Fruit fly (Drosophila melanogaster): ENCODE data around the gene Cpr100A.

Cpr100A gene

DNA sequence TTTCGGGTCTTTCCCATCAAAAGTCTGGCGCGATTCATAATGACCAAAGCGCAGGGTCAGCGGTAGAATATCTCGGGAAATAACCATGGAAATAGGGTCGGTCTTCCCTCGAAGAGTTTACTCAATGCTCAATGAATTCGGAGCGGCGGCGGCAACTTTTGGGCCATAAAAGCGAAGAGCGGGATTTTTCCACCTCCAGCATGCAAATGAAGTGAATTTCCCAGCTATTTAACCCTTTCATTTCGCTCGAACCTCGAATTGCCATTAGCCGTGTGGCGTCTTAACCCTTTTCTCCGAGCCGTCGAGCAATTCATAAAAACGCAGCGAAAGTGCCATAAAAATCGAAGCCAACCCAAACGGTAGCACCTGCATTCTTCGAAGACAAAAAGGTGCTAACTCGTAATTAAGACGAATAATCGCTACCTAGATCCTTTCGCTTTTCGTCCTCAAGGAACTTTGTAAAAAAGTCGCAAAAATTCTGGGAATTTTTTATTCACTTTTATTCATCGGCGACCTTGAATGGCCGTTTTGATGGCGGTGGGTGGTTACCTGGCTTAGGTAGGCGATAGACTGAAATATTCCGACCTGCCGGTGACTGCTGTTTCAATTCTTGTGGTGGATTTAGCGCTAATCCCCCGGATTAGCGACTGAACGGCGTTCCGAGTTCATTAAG lies 17.7 kb upstream of the Cpr100A start:
- no peak for TF ChIP-seq psq (optimal IDR thresholded peaks at IDR 0.05)
- TF ChIP-seq EcR (GFP tag; optimal IDR thresholded peaks at IDR 0.05): no peak
- TF ChIP-seq usp (GFP tag; optimal IDR thresholded peaks at IDR 0.05): no peak
- no peak for TF ChIP-seq CG8478 (optimal IDR thresholded peaks at IDR 0.05)
- TF ChIP-seq Dll (optimal IDR thresholded peaks at IDR 0.05): no peak
- TF ChIP-seq pan (optimal IDR thresholded peaks at IDR 0.05): no peak

DNA sequence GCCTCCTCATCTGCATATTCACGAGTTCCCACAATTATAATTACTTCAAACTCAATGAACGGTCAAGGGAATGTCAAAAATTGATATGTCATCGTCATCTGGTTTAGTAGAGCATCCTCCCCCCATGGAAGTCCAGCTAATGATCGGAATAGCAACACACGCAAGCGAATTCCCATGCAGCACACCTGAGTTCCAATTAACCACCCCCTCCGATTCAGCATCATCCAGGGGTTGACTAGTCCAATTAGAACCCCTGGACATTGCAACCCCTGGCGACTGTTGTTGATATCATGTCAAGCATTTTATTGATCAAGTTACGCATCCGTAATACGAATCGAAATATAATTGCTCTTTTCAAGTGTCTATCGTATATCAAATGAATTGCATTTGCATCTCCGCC lies 16.9 kb upstream of the Cpr100A start:
- TF ChIP-seq pan (optimal IDR thresholded peaks at IDR 0.05): no peak
- TF ChIP-seq Dll (optimal IDR thresholded peaks at IDR 0.05): no peak
- no peak for TF ChIP-seq usp (GFP tag; optimal IDR thresholded peaks at IDR 0.05)
- TF ChIP-seq CG8478 (optimal IDR thresholded peaks at IDR 0.05): no peak
- no peak for TF ChIP-seq EcR (GFP tag; optimal IDR thresholded peaks at IDR 0.05)
- TF ChIP-seq psq (optimal IDR thresholded peaks at IDR 0.05): no peak

DNA sequence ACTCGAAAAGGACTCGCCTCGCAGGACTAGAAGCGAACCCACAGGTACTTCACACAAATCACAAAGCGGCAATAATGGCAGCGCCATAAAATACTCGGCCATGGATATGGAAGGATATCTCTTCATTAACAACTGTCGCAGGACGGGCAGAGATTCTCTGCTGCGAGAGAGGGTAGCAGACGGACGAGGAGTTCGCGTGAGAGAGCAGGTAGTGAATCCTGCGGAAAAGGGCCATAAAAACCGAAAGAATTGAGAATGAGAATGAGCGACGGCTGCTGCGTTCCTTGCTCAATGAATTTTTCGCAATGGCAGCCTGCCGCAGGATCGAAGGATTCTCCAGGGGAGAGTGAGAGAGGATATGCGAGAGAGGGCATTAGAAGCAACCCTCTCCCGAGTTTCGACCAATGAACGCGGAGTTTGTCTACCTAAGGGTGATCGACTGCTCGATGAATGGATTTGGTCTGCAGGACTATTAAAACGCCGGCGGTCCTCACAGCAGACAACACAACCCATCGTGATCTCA lies 15.4 kb upstream of the Cpr100A start, which contains the start of gene tll:
tll (plus strand) TSS at position 473 of the 523 bp plus-strand sequence.
- no peak for TF ChIP-seq EcR (GFP tag; optimal IDR thresholded peaks at IDR 0.05)
- no peak for TF ChIP-seq pan (optimal IDR thresholded peaks at IDR 0.05)
- TF ChIP-seq Dll (optimal IDR thresholded peaks at IDR 0.05): no peak
- no peak for TF ChIP-seq usp (GFP tag; optimal IDR thresholded peaks at IDR 0.05)
- TF ChIP-seq CG8478 (optimal IDR thresholded peaks at IDR 0.05): no peak
- TF ChIP-seq psq (optimal IDR thresholded peaks at IDR 0.05): no peak

DNA sequence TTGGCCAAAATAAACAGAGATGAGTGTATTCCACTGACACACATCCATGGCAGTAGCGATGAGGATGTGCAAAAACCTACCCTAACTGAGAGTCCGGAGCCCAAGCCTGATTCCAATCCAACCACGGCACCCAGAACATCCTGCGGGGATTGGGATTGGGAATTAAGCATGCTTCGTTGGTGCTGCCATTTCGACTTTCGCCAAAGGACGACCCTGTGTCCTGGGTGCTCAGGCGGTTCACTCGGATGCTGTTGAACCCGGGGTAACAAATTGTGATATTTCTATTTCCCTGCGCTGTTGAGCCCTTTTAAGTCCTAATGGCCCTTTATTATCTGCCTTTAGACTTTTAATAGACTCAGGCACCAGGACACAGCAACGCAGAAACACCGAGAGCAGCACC lies 12.1 kb upstream of the Cpr100A start:
- TF ChIP-seq usp (GFP tag; optimal IDR thresholded peaks at IDR 0.05): no peak
- no peak for TF ChIP-seq EcR (GFP tag; optimal IDR thresholded peaks at IDR 0.05)
- TF ChIP-seq pan (optimal IDR thresholded peaks at IDR 0.05): no peak
- TF ChIP-seq psq (optimal IDR thresholded peaks at IDR 0.05): no peak
- no peak for TF ChIP-seq Dll (optimal IDR thresholded peaks at IDR 0.05)
- TF ChIP-seq CG8478 (optimal IDR thresholded peaks at IDR 0.05): no peak

DNA sequence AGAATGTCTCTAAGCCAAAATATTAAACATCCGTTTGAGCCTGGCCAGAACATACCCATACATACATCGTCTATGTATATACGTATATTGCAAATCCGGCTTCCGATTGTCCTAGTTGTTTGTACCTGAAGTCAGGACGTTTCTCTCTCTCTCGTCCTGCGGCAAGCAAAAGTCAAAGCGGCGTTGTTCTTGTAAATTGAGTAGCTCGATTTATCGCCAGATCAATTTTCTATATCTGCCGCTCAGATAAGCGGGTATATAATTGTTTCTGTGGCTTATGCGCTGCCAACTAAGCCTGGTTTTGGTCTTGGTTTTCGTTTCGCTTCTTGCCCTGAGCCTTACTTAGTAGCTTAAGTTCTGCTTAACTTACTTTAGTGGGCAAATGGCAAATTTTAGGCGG lies 10.7 kb upstream of the Cpr100A start:
- TF ChIP-seq Dll (optimal IDR thresholded peaks at IDR 0.05): no peak
- no peak for TF ChIP-seq CG8478 (optimal IDR thresholded peaks at IDR 0.05)
- TF ChIP-seq EcR (GFP tag; optimal IDR thresholded peaks at IDR 0.05): no peak
- no peak for TF ChIP-seq usp (GFP tag; optimal IDR thresholded peaks at IDR 0.05)
- no peak for TF ChIP-seq psq (optimal IDR thresholded peaks at IDR 0.05)

DNA sequence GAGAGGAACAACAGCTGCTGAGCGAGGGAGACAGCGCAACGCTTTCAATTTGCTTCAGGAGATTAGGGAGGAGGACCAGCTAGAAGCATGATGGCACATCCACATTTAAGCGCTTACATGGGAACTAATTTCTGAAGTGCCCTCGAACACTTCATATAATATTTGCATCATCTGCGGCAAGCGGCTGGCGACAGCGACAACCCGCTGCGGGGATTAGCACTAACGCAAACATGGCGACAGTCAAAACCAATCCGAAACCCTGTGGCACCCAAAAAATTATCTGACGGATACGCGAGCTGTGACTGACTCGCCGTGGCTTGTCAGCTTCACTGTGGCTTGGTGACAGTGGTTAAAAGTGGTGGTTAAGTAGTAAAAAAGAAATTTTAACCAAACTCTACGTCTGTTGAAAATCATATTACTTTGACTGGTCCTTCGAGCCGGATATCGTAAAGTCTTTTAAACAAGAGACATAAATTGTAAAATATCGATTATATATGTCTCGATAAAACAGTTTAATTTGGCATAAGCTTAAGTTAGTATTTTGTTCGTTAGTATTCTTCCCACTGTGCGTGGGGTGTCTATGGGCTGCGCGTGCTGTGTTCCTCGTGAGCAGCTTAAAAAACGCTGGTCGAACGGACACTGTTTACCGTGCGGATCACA lies 7.3 kb upstream of the Cpr100A start:
- no peak for TF ChIP-seq CG8478 (optimal IDR thresholded peaks at IDR 0.05)
- no peak for TF ChIP-seq usp (GFP tag; optimal IDR thresholded peaks at IDR 0.05)
- no peak for TF ChIP-seq Dll (optimal IDR thresholded peaks at IDR 0.05)
- no peak for TF ChIP-seq pan (optimal IDR thresholded peaks at IDR 0.05)
- no peak for TF ChIP-seq EcR (GFP tag; optimal IDR thresholded peaks at IDR 0.05)
- no peak for TF ChIP-seq psq (optimal IDR thresholded peaks at IDR 0.05)

DNA sequence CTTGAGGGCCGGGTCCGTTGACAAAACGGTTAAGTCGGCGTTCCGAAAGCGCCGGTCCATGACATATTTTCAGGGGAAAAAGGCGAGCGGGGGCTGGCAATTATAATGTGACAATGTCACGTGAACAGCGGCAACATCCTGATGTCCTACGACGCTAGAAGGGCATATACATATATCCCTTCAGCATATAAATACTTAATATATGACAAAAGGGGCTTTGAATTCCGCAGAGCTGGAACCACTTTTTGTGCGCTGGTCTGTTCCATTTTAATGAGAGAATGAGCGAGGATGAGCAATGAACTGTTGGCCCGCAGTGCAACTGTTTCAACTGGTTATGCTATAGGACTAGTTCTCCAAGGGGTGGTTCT lies 6.8 kb upstream of the Cpr100A start:
- TF ChIP-seq CG8478 (optimal IDR thresholded peaks at IDR 0.05) (no peak), psq (optimal IDR thresholded peaks at IDR 0.05) (no peak), usp (GFP tag; optimal IDR thresholded peaks at IDR 0.05) (no peak), EcR (GFP tag; optimal IDR thresholded peaks at IDR 0.05) (no peak), Dll (optimal IDR thresholded peaks at IDR 0.05) (no peak)

DNA sequence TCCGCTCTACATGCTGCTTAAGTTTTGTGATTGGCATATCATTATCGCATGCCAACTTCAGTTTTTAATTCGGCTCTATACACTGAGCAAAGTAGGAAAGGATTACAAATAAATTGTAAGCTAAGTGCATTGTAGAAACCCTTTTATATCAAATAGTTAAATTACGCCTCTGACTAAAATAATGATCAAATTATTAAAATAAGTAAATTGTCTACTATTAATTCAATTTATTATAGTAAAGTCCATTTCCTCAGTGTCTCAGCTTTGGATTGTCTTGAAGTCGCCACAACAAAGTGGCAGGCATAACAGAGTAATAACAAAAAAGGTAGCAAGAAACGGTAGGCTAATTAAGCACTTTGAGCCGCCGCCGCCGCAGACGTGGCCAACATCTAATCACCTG lies 4.8 kb upstream of the Cpr100A start:
- no peak for TF ChIP-seq Dll (optimal IDR thresholded peaks at IDR 0.05)
- TF ChIP-seq pan (optimal IDR thresholded peaks at IDR 0.05): no peak
- TF ChIP-seq psq (optimal IDR thresholded peaks at IDR 0.05): no peak
- TF ChIP-seq CG8478 (optimal IDR thresholded peaks at IDR 0.05): no peak
- no peak for TF ChIP-seq usp (GFP tag; optimal IDR thresholded peaks at IDR 0.05)
- TF ChIP-seq EcR (GFP tag; optimal IDR thresholded peaks at IDR 0.05): no peak

DNA sequence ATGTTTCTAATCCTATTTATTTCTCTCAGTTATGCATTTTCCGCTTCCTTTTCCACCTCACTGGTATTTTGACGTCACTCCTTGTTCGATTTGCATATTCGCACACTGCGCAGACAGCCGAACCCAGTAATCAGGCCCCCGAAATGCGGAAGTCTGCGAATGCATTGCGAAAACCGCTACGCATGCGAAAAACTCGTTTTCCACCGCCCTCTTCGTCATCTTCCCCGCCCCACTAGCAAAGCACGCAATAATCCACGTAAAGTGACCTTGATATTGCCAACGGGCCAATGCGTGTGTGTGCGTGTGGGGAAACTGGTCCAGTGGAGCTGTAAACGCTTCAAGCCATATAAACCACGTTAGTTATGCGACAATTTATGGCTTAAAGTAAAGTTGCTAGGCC lies 3.4 kb upstream of the Cpr100A start:
- no peak for TF ChIP-seq pan (optimal IDR thresholded peaks at IDR 0.05)
- no peak for TF ChIP-seq usp (GFP tag; optimal IDR thresholded peaks at IDR 0.05)
- no peak for TF ChIP-seq psq (optimal IDR thresholded peaks at IDR 0.05)
- TF ChIP-seq Dll (optimal IDR thresholded peaks at IDR 0.05): no peak
- no peak for TF ChIP-seq EcR (GFP tag; optimal IDR thresholded peaks at IDR 0.05)
- TF ChIP-seq CG8478 (optimal IDR thresholded peaks at IDR 0.05): no peak

DNA sequence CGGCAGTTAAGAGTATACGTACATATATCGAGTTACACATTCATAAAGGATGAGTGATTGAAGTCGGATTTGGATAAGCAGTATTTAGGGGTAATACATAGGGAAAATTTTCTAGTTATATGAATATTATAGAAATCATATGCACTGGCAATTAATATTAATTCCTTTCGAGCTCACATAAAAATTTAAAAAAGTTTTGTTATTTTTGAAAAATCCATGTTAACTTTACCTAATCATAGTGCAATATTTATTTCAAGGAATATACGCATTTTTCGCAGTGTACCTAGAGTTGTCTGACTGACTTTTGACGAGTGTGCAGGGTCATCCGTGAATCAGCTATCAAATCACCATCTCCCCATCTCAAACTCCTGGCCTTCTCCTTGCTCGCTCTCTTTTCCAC lies 2.9 kb upstream of the Cpr100A start:
- TF ChIP-seq Dll (optimal IDR thresholded peaks at IDR 0.05) (no peak), EcR (GFP tag; optimal IDR thresholded peaks at IDR 0.05) (no peak), pan (optimal IDR thresholded peaks at IDR 0.05) (no peak), CG8478 (optimal IDR thresholded peaks at IDR 0.05) (no peak), usp (GFP tag; optimal IDR thresholded peaks at IDR 0.05) (no peak), psq (optimal IDR thresholded peaks at IDR 0.05) (no peak)

DNA sequence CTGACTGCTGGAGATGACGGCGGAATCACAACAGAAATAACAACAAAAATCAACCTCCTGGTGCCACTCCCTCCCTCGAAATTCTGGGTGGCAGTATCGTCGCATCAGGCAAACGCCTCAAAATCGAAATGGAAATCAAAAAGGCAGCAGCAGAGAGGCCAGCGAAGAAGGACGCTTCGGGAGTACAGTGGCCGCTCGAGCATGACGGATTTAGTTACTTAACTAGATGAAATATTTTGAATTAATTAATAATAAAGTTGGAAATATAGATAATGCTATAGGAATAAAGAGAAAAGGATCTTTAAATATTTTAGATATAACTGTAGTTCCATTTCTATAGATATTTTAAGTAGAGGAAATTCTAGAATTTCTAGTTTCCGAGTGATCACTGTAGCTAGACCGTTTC lies 2.0 kb upstream of the Cpr100A start:
- TF ChIP-seq usp (GFP tag; optimal IDR thresholded peaks at IDR 0.05): no peak
- no peak for TF ChIP-seq pan (optimal IDR thresholded peaks at IDR 0.05)
- TF ChIP-seq CG8478 (optimal IDR thresholded peaks at IDR 0.05): no peak

DNA sequence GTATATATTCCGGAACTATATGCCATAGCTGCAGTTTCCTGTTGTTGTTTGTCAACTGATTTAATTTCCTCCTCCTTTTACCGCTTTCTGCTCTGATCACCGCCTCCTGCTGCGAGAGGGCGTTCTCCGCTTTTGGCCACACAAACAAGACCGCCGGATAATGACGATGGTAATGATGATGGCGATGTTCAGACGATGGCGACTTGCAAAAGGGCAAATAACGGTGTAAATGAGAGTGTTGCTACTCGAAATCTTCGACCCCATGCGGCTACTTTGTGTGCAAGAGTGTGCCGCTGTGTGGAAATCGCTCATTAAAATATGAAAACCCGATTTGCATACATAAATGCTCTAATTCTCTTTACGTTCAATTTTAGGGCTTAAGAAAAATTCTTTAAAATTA lies 1.4 kb upstream of the Cpr100A start:
- TF ChIP-seq psq (optimal IDR thresholded peaks at IDR 0.05) (no peak), pan (optimal IDR thresholded peaks at IDR 0.05) (no peak), EcR (GFP tag; optimal IDR thresholded peaks at IDR 0.05) (no peak), CG8478 (optimal IDR thresholded peaks at IDR 0.05) (no peak), usp (GFP tag; optimal IDR thresholded peaks at IDR 0.05) (no peak), Dll (optimal IDR thresholded peaks at IDR 0.05) (no peak)

All from whole organism.